Worm (Caenorhabditis elegans) whole organism, dauer: ENCODE results near the gene C16C10.13.

Experiments
- unc-62 ChIP-seq: sonication (generic microtip); optimal IDR thresholded peaks from 2 replicates; lab custom pipeline; 2017; ENCODE audit warnings: missing biosample characterization, missing genetic modification reagents, missing genetic modification characterization

C16C10.13 gene

ce11 chrIII:4172210-4172609, 4.0 kb upstream of the C16C10.13 start:
- TF ChIP-seq unc-62 = no peak

- TF ChIP-seq unc-62 = no peak
Measured at ce11 chrIII:4175489-4175888, 751 bp upstream of the C16C10.13 start.

ce11 chrIII:4178564-4178963, 2.3 kb downstream of the C16C10.13 start, which contains the start of gene C16C10.2:
C16C10.2 (minus strand) TSS chrIII:4178664.
- no peak for TF ChIP-seq unc-62

ce11 chrIII:4181338-4181737, 5.1 kb downstream of the C16C10.13 start, which contains the start of gene C16C10.1:
C16C10.1 (minus strand) TSS chrIII:4181438.
- TF ChIP-seq unc-62 = no peak

DNA sequence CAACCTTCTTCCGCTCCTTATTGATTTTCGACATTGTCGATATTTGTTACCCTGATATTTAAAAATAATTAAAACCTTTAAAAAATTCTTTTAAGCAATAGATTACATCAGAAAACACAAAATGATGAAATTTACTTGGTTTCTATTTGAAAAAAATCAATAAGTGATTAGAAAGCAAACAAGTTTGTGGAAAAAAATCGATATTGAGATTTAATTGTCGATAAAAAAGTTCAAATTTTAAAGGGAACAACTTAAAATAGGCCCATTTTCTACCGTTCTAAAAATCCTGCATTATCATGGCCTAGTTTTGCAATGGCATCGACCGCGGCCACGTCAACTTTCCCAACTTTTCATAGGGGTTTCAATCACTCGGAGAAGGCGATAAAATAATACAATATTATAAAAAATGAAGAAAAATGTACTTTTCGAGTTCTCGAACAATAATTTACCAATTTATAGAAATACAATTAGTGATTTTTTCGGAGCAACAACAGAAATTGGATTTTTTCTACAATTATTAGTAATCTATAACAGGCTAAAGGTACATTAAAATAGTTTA, 10.6 kb downstream of the C16C10.13 start, which contains the start of gene lars-1:
Gene lars-1, minus strand, starts transcription at position 51 of the 559 bp plus-strand sequence.
- no peak for TF ChIP-seq unc-62

- no peak for TF ChIP-seq unc-62
Measured at ce11 chrIII:4187845-4188244, 11.6 kb downstream of the C16C10.13 start, which contains the start of gene R74.2. R74.2 (plus strand) TSS chrIII:4188160.

ce11 chrIII:4189602-4190001, 13.4 kb downstream of the C16C10.13 start:
- TF ChIP-seq unc-62 = no peak

ce11 chrIII:4190241-4190640, 14.0 kb downstream of the C16C10.13 start, which contains the start of gene spp-28:
spp-28 (minus strand) TSS chrIII:4190341.
- TF ChIP-seq unc-62 = no peak

DNA sequence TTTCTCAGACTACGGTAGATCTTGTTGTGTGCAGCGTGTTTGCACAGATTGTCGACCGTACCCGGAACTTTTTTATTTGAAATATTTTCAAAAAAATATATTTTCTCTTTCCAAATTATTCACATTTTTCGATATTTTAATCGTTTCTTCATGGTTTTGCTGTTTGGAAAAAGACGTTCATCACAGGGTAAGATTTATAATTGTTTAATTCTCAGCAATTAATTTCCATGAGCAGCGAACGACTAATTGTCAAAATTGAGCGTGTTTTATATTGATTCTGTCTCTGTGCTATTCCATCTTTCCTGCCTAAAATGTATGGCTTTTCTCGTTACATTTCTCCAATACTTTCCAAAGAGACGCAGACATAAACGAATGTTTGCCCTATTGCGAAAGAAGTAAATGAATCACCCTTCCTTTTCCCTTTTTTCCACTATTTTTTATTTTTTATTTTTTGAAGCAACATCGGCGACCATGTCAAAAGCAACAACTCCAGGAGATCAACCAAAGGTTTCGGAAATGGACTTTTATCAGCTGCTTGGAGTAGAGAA, 14.9 kb downstream of the C16C10.13 start, which contains the start of gene dnj-16:
Gene dnj-16, plus strand, starts transcription at position 51 of the 548 bp plus-strand sequence.
- no peak for TF ChIP-seq unc-62

- no peak for TF ChIP-seq unc-62
Measured at ce11 chrIII:4193659-4194103, 17.4 kb downstream of the C16C10.13 start, which contains the start of gene xbp-1. xbp-1 (plus strand) TSS chrIII:4193809.

DNA sequence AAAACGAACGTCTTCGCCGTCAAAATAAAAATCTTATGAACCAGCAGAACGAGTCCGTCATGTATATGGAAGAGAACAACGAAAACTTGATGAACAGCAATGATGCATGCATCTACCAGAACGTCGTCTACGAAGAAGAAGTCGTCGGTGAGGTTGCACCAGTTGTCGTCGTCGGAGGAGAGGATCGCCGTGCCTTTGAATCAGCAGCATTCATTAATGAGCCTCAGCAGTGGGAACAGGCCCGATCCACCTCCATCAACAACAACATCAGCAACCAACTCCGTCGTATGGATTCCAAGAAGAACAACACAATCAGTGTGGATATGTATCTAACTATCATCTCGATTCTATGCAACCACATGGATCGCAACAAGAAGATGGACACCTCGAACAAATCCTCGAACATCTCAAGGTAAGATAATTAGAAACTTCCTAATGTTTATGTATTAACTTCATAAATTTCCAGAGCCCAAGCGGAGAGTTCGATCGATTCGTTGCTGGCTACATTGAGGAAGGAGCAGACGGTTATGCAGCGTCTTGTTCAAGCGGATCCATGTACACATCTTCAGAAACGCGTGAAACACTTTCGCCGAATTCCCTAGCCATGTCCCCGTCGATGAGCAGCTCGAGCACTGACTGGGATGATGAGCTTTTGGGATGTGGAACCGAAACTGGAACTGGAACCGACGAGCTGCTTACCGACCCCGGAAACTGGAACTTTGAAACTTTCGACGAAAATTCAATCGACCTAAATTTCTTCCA, 18.3 kb downstream of the C16C10.13 start:
- no peak for TF ChIP-seq unc-62

- no peak for TF ChIP-seq unc-62
Measured at ce11 chrIII:4195306-4196008, 19.2 kb downstream of the C16C10.13 start.

DNA sequence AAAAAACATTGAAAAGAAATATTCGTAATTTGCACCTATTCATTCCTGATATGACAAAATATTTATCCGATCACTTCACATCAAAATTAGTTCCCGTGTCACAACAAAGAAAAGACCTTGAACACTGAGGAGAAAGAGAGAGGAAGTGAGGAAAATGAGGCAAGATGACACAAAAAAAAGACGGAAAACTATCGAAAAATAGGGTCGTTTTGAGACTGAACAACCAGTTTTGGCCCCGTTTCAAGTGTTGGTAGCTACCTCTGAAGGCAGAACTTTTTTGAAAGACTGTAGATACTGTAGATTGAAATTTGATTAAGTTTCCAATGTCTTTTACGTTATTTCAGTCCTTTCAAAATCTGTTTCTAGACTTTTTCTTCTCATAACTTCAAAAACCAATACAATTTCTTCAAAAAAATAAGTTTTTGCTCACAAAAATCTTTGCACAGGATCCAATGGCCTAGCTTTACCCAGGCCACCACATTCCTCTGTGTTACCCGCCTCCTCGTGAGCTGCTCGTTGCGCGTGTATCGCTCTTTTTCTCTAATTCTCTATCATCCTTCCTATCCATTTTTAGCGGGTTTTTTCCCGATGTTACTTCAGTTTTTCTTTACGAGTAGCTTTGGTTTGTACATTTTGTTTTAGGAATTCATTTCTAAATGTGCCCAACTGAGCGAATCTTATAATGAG, 20.2 kb downstream of the C16C10.13 start:
- no peak for TF ChIP-seq unc-62

- TF ChIP-seq unc-62 = no peak
Measured at ce11 chrIII:4196988-4197384, 20.7 kb downstream of the C16C10.13 start, which contains the start of gene asd-1. asd-1 (plus strand) TSS chrIII:4197285.

DNA sequence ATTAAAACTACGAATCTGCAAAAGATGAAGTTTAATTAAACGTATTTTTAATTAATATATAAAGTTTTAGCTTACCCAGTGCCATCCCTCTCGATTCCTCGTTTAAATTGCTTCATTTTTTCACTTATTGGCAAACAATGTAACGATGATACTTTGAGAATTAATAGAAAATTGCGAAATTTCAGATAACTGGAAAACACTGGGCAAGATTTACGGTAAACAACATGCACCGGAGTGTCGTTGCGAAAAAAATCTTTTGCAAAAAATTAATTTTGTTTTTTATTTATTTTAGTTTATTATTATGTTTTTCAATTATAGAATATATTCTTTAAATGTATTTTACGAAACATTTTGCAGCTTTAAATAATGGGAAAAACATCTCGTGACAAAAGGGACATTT, 27.8 kb downstream of the C16C10.13 start, which contains the start of the genes pelo-1 and R74.7:
Gene pelo-1, minus strand, starts transcription at position 151 of the 400 bp plus-strand sequence.
Gene R74.7, plus strand, starts transcription at position 358 of the 400 bp plus-strand sequence.
- no peak for TF ChIP-seq unc-62

- TF ChIP-seq unc-62 = no peak
Measured at ce11 chrIII:4204964-4205363, 28.7 kb downstream of the C16C10.13 start.
